Worm (Caenorhabditis elegans) whole organism, L2 larva: ENCODE measurements around the gene dot-1.3.
A peak's percentile ranks its signal among the peaks of the same experiment; 100 is the strongest.
"Not testable (repeated sequence)": the region's sequence is repeated elsewhere in the genome, so short reads cannot be mapped to it uniquely, and the experiment has no call there.

Source experiments
- C34F6.9 ChIP-seq: fragments of 150-350 bp; optimal IDR thresholded peaks from 2 replicates; lab custom pipeline; 2014; ENCODE audit warnings: missing biosample characterization, missing genetic modification characterization
- F13H6.1 ChIP-seq: sonication (generic microtip); optimal IDR thresholded peaks from 2 replicates; lab custom pipeline; 2016; ENCODE audit warnings: missing genetic modification characterization, missing compliant biosample characterization
- R02D3.7 ChIP-seq: fragments of 150-350 bp; optimal IDR thresholded peaks from 2 replicates; lab custom pipeline; 2014; ENCODE audit warnings: missing biosample characterization, missing genetic modification characterization
- ZK546.5 ChIP-seq: sonication (generic microtip); optimal IDR thresholded peaks from 2 replicates; lab custom pipeline; 2017; ENCODE audit warnings: missing biosample characterization, missing genetic modification characterization
- aly-2 ChIP-seq: fragments of 150-350 bp; optimal IDR thresholded peaks from 2 replicates; lab custom pipeline; 2014; ENCODE audit warnings: missing biosample characterization, missing genetic modification characterization
- ama-1 ChIP-seq: fragments of 150-350 bp; optimal IDR thresholded peaks from 2 replicates; lab custom pipeline; 2018; ENCODE audit warnings: inconsistent platforms
- ceh-82 ChIP-seq: fragments of 150-350 bp; optimal IDR thresholded peaks from 2 replicates; lab custom pipeline; 2014; ENCODE audit warnings: missing biosample characterization, missing genetic modification characterization
- crh-2 ChIP-seq: sonication (generic microtip); optimal IDR thresholded peaks from 2 replicates; lab custom pipeline; 2017; ENCODE audit warnings: missing biosample characterization, missing genetic modification characterization
- dmd-4 ChIP-seq: sonication (generic microtip); optimal IDR thresholded peaks from 2 replicates; lab custom pipeline; 2017; ENCODE audit warnings: missing biosample characterization, missing genetic modification characterization
- egl-27 ChIP-seq: sonication (generic microtip); optimal IDR thresholded peaks from 3 replicates; lab custom pipeline; 2017; ENCODE audit warnings: missing biosample characterization, missing genetic modification reagents, missing genetic modification characterization
- elt-1 ChIP-seq: fragments of 150-350 bp; optimal IDR thresholded peaks from 2 replicates; lab custom pipeline; 2014; ENCODE audit warnings: missing biosample characterization, missing genetic modification characterization
- fos-1 ChIP-seq: fragments of 150-350 bp; optimal IDR thresholded peaks from 2 replicates; lab custom pipeline; 2014; ENCODE audit warnings: missing biosample characterization, missing genetic modification characterization
- gmeb-1 ChIP-seq: fragments of 150-350 bp; optimal IDR thresholded peaks from 2 replicates; lab custom pipeline; 2014; ENCODE audit warnings: missing biosample characterization, missing genetic modification characterization
- lin-11 ChIP-seq: fragments of 150-350 bp; sonication (generic microtip); optimal IDR thresholded peaks from 2 replicates; lab custom pipeline; 2014; ENCODE audit warnings: missing biosample characterization, missing genetic modification characterization, inconsistent platforms, mixed read lengths
- lin-13 ChIP-seq: fragments of 150-350 bp; optimal IDR thresholded peaks from 2 replicates; lab custom pipeline; 2014; ENCODE audit warnings: missing biosample characterization, missing genetic modification reagents, missing genetic modification characterization
- lin-39 ChIP-seq: fragments of 150-350 bp; optimal IDR thresholded peaks from 2 replicates; lab custom pipeline; 2014; ENCODE audit warnings: missing biosample characterization, missing genetic modification reagents, missing genetic modification characterization
- mbf-1 ChIP-seq: sonication (generic microtip); optimal IDR thresholded peaks from 2 replicates; lab custom pipeline; 2017; ENCODE audit warnings: missing biosample characterization, missing genetic modification characterization
- nhr-10 ChIP-seq: sonication (generic microtip); optimal IDR thresholded peaks from 2 replicates; lab custom pipeline; 2017; ENCODE audit warnings: missing biosample characterization, missing genetic modification characterization
- nhr-11 ChIP-seq: fragments of 150-350 bp; optimal IDR thresholded peaks from 2 replicates; lab custom pipeline; 2014; ENCODE audit warnings: missing biosample characterization, missing genetic modification characterization
- nhr-12 ChIP-seq: fragments of 150-350 bp; optimal IDR thresholded peaks from 2 replicates; lab custom pipeline; 2014; ENCODE audit warnings: missing biosample characterization, missing genetic modification characterization
- nhr-129 ChIP-seq: fragments of 150-350 bp; optimal IDR thresholded peaks from 2 replicates; lab custom pipeline; 2014; ENCODE audit warnings: missing biosample characterization, missing genetic modification characterization
- nhr-21 ChIP-seq: fragments of 150-350 bp; optimal IDR thresholded peaks from 2 replicates; lab custom pipeline; 2014; ENCODE audit warnings: missing biosample characterization, missing genetic modification characterization
- nhr-23 ChIP-seq: fragments of 150-350 bp; optimal IDR thresholded peaks from 2 replicates; lab custom pipeline; 2014; ENCODE audit warnings: missing biosample characterization, missing genetic modification reagents, missing genetic modification characterization
- nhr-77 ChIP-seq: fragments of 150-350 bp; optimal IDR thresholded peaks from 2 replicates; lab custom pipeline; 2014; ENCODE audit warnings: missing biosample characterization, missing genetic modification characterization
- peb-1 ChIP-seq: fragments of 150-350 bp; optimal IDR thresholded peaks from 2 replicates; lab custom pipeline; 2014; ENCODE audit warnings: missing biosample characterization, missing genetic modification characterization
- sem-4 ChIP-seq: fragments of 150-350 bp; optimal IDR thresholded peaks from 2 replicates; lab custom pipeline; 2014; ENCODE audit warnings: missing biosample characterization, missing genetic modification reagents, missing genetic modification characterization
- sma-3 ChIP-seq: sonication (generic microtip); optimal IDR thresholded peaks from 2 replicates; lab custom pipeline; 2016; ENCODE audit warnings: missing genetic modification reagents, missing genetic modification characterization, missing compliant biosample characterization
- sma-9 ChIP-seq, 2 experiments: fragments of 150-350 bp in 1 of 2; sonication (generic microtip) in 1 of 2; optimal IDR thresholded peaks; 2 replicates each; lab custom pipeline; 2014 to 2016; ENCODE audit warnings: missing genetic modification characterization in 2 of 2, mild to moderate bottlenecking in 1 of 2, missing biosample characterization in 1 of 2, missing compliant biosample characterization in 1 of 2, missing genetic modification reagents in 1 of 2, moderate library complexity in 1 of 2
- snpc-4 ChIP-seq: fragments of 150-350 bp; optimal IDR thresholded peaks from 2 replicates; lab custom pipeline; 2014; ENCODE audit warnings: missing biosample characterization, missing genetic modification characterization
- unc-39 ChIP-seq: fragments of 150-350 bp; optimal IDR thresholded peaks from 2 replicates; lab custom pipeline; 2014; ENCODE audit warnings: missing biosample characterization, missing genetic modification characterization
- unc-62 ChIP-seq: fragments of 150-350 bp; optimal IDR thresholded peaks from 2 replicates; lab custom pipeline; 2014; ENCODE audit warnings: missing biosample characterization, missing genetic modification reagents, missing genetic modification characterization
- zag-1 ChIP-seq: fragments of 150-350 bp; optimal IDR thresholded peaks from 2 replicates; lab custom pipeline; 2014; ENCODE audit warnings: missing biosample characterization, missing genetic modification characterization
- ztf-11 ChIP-seq: sonication (generic microtip); optimal IDR thresholded peaks from 2 replicates; lab custom pipeline; 2017; ENCODE audit warnings: missing biosample characterization, missing genetic modification characterization
- ztf-4 ChIP-seq: fragments of 150-350 bp; optimal IDR thresholded peaks from 2 replicates; lab custom pipeline; 2014; ENCODE audit warnings: missing biosample characterization, missing genetic modification characterization

dot-1.3 gene

ce11 chrX:12302755-12303154 lies at the start of gene dot-1.3:
Gene dot-1.3 (minus strand): TSS chrX:12302855.
- not testable (repeated sequence) for TF ChIP-seq zag-1, crh-2, ztf-4 (tag; lab: Kevin White, UChicago)

- TF ChIP-seq unc-39: no peak
- TF ChIP-seq fos-1: peak; percentile 3
Measured at ce11 chrX:12350207-12350606, 47.6 kb upstream of the dot-1.3 start, which contains the start of gene F42F12.3. Gene F42F12.3 (plus strand): TSS chrX:12350578.

DNA sequence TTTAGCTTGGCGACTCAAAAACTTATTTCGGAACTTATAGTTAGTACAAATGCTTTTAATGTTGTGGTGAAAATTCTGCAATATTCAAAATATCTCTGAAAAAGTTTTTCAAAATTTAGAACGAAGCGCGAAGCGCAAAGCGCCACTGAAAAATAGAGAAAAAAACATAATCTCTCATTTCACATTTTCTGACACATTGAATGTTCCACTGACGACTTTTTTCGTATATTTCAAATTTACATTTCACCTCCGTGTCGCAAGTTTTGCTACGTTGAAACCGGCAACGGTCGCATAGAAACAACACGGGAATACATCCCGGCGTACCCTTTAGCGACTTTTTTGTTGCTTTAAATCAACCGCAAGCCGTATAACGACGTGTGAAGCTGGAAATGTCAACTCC lies 45.7 kb upstream of the dot-1.3 start, which contains the start of gene F42F12.14:
TSS of gene F42F12.14 (plus strand) at position 301 of the 400 bp plus-strand sequence.
- TF ChIP-seq lin-39 (tag; lab: Kevin White, UChicago) (no peak), ztf-4 (tag; lab: Kevin White, UChicago) (no peak), aly-2 (tag; lab: Kevin White, UChicago) (no peak), nhr-11 (tag; lab: Kevin White, UChicago) (no peak), nhr-77 (tag; lab: Kevin White, UChicago) (no peak), sma-9 (GFP tag; optimal IDR thresholded peaks at IDR 0.05; lab: Kevin White, UChicago) (no peak), sma-9 (tag; optimal IDR thresholded peaks at IDR 0.05; lab: Kevin White, UChicago) (no peak), sma-3 (GFP tag; lab: Kevin White, UChicago) (no peak), peb-1 (no peak), nhr-10 (tag; lab: Kevin White, UChicago) (no peak), unc-62 (no peak), nhr-12 (tag; lab: Kevin White, UChicago) (no peak), elt-1 (no peak), ztf-11 (tag; lab: Kevin White, UChicago) (no peak), gmeb-1 (no peak), nhr-23 (tag; lab: Kevin White, UChicago) (no peak), ceh-82 (tag; lab: Kevin White, UChicago) (no peak), unc-39 (no peak), nhr-129 (tag; lab: Kevin White, UChicago) (no peak), ZK546.5 (tag; lab: Kevin White, UChicago) (no peak)

DNA sequence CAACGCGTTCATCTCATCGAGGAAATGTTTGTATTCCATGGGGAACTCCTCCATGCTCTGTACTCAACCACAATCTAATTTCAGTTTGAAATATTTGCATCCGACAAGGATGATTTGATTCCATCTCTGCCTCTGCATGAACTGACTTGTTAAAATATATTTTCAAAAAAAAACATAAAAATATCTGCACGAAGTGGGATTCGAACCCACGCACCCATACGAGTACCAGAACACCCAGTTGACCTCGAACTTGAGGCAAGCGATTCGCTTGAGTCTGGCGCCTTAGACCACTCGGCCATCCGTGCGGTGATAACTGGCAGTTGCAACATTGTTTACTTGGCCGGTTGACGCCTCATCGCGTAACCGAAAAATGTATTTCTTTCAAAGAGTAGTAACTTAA lies 45.2 kb upstream of the dot-1.3 start:
- peak; percentile 13 for TF ChIP-seq C34F6.9 (tag; lab: Kevin White, UChicago)
- peak; percentile 55 for TF ChIP-seq sma-9 (GFP tag; optimal IDR thresholded peaks at IDR 0.05; lab: Kevin White, UChicago)
- no peak for TF ChIP-seq sma-9 (tag; optimal IDR thresholded peaks at IDR 0.05; lab: Kevin White, UChicago)
- peak; percentile 61 for TF ChIP-seq nhr-129 (tag; lab: Kevin White, UChicago)
- no peak for TF ChIP-seq lin-11 (tag; lab: Kevin White, UChicago)
- peak; percentile 31 for TF ChIP-seq nhr-21
- no peak for TF ChIP-seq peb-1
- no peak for TF ChIP-seq unc-62
- TF ChIP-seq nhr-11 (tag; lab: Kevin White, UChicago): no peak
- TF ChIP-seq crh-2 (tag; lab: Kevin White, UChicago): peak; percentile 35
- no peak for TF ChIP-seq ama-1 (lab: Kevin White, UChicago)
- TF ChIP-seq ztf-4 (tag; lab: Kevin White, UChicago): no peak
- TF ChIP-seq nhr-77 (tag; lab: Kevin White, UChicago): no peak
- no peak for TF ChIP-seq dmd-4 (tag; lab: Kevin White, UChicago)
- no peak for TF ChIP-seq F13H6.1 (tag; lab: Kevin White, UChicago)
- TF ChIP-seq unc-39: no peak
- TF ChIP-seq gmeb-1: no peak
- TF ChIP-seq snpc-4: no peak
- TF ChIP-seq aly-2 (tag; lab: Kevin White, UChicago): no peak
- peak; percentile 21 for TF ChIP-seq fos-1
- no peak for TF ChIP-seq R02D3.7 (tag; lab: Kevin White, UChicago)
- no peak for TF ChIP-seq mbf-1 (tag; lab: Kevin White, UChicago)
- peak; percentile 34 for TF ChIP-seq sma-3 (GFP tag; lab: Kevin White, UChicago)
- TF ChIP-seq nhr-12 (tag; lab: Kevin White, UChicago): no peak
- no peak for TF ChIP-seq sem-4
- peak; percentile 19 for TF ChIP-seq egl-27 (tag; lab: Kevin White, UChicago)
- no peak for TF ChIP-seq lin-13 (GFP tag; lab: Kevin White, UChicago)
- TF ChIP-seq, all 48 proteins: peak for 8

DNA sequence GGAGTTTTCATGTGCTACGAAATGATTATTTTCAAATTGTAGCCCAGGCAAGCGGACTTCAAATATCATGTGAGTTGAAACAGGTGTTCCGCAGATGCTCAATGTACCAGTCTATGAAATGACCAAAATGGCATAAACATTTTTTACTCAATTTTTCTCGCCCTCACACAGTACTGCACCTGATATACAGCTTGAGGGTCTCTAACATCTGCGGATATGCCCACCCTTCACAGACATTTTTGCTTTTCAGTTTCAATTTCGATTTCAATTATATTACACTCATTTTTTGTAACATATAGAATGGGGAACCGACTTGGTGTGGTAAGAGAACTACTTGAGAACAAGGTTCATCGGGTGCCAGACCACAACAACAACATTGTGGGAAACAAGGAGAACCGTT lies 44.1 kb upstream of the dot-1.3 start, which contains the start of gene F42F12.11:
TSS of gene F42F12.11 (plus strand) at position 301 of the 400 bp plus-strand sequence.
- TF ChIP-seq zag-1 (tag; lab: Kevin White, UChicago) (no peak), nhr-10 (tag; lab: Kevin White, UChicago) (no peak), snpc-4 (no peak)
